Worm (Caenorhabditis elegans) whole organism, L1 larva: ENCODE results near the gene tcl-2.

Experiments used
- aly-2 ChIP-seq: fragments of 150-350 bp; optimal IDR thresholded peaks from 2 replicates; lab custom pipeline; 2014; ENCODE audit warnings: missing biosample characterization, missing genetic modification characterization
- ama-1 ChIP-seq: fragments of 150-350 bp; optimal IDR thresholded peaks from 2 replicates; lab custom pipeline; 2014
- ceh-88 ChIP-seq: fragments of 200-800 bp; sonication (Bioruptor generic); IDR thresholded peaks from 2 replicates; pipeline ENCODE4 v1.3.6; 2022; ENCODE audit warnings: missing genetic modification characterization, missing compliant biosample characterization
- fkh-10 ChIP-seq: sonication (generic microtip); optimal IDR thresholded peaks from 2 replicates; lab custom pipeline; 2017; ENCODE audit warnings: missing biosample characterization, missing genetic modification reagents, missing genetic modification characterization
- lin-13 ChIP-seq: fragments of 150-350 bp; optimal IDR thresholded peaks from 2 replicates; lab custom pipeline; 2014; ENCODE audit warnings: missing biosample characterization, missing genetic modification reagents, missing genetic modification characterization
- lin-35 ChIP-seq, 2 experiments: fragments of 150-350 bp; optimal IDR thresholded peaks; 2 replicates each; lab custom pipeline; 2014; ENCODE audit warnings: missing biosample characterization in 2 of 2, missing genetic modification characterization in 2 of 2, missing genetic modification reagents in 2 of 2
- lsy-2 ChIP-seq, 2 experiments: fragments of 150-350 bp; optimal IDR thresholded peaks; 2 replicates each; lab custom pipeline; 2014; ENCODE audit warnings: missing biosample characterization in 2 of 2, missing genetic modification characterization in 2 of 2
- nhr-71 ChIP-seq: sonication (generic microtip); optimal IDR thresholded peaks from 2 replicates; lab custom pipeline; 2016; ENCODE audit warnings: mild to moderate bottlenecking, missing genetic modification characterization, moderate library complexity, missing compliant biosample characterization
- nhr-76 ChIP-seq: sonication (generic microtip); optimal IDR thresholded peaks from 2 replicates; lab custom pipeline; 2017; ENCODE audit warnings: missing biosample characterization, missing genetic modification characterization
- pqm-1 ChIP-seq: sonication (generic microtip); optimal IDR thresholded peaks from 3 replicates; lab custom pipeline; 2017; ENCODE audit warnings: missing biosample characterization, missing genetic modification characterization
- sptf-1 ChIP-seq: fragments of 150-350 bp; optimal IDR thresholded peaks from 2 replicates; lab custom pipeline; 2014; ENCODE audit warnings: missing biosample characterization, missing genetic modification characterization
- tlp-1 ChIP-seq: fragments of 150-350 bp; optimal IDR thresholded peaks from 2 replicates; lab custom pipeline; 2014; ENCODE audit warnings: missing biosample characterization, missing genetic modification characterization

ce11 chrIV:210591-210990 lies 31.7 kb downstream of the tcl-2 start:
- TF ChIP-seq pqm-1: no peak
- no peak for TF ChIP-seq sptf-1 (tag; lab: Kevin White, UChicago)
- no peak for TF ChIP-seq nhr-76 (tag; lab: Kevin White, UChicago)
- peak in 1 of 2 experiments; percentile 66 for TF ChIP-seq lin-35 (GFP tag; optimal IDR thresholded peaks at IDR 0.05; lab: Kevin White, UChicago)
- peak; percentile 64 for TF ChIP-seq nhr-71 (tag; lab: Kevin White, UChicago)
- no peak for TF ChIP-seq fkh-10 (GFP tag; lab: Kevin White, UChicago)
- peak; percentile 11 for TF ChIP-seq lin-13 (GFP tag; lab: Kevin White, UChicago)
- no peak for TF ChIP-seq tlp-1 (tag; lab: Kevin White, UChicago)
- TF ChIP-seq ceh-88 (GFP tag; lab: Robert Waterston, UW): no peak
- TF ChIP-seq ama-1 (lab: Kevin White, UChicago): no peak
- no peak for TF ChIP-seq aly-2
- peak; percentile 35 to 38 for TF ChIP-seq lsy-2 (tag; optimal IDR thresholded peaks at IDR 0.05; lab: Kevin White, UChicago)
